Worm (Caenorhabditis elegans): ENCODE results near the gene T16G12.10.
A peak's percentile ranks its signal among the peaks of the same experiment; 100 is the strongest.

The T16G12.10 gene

DNA sequence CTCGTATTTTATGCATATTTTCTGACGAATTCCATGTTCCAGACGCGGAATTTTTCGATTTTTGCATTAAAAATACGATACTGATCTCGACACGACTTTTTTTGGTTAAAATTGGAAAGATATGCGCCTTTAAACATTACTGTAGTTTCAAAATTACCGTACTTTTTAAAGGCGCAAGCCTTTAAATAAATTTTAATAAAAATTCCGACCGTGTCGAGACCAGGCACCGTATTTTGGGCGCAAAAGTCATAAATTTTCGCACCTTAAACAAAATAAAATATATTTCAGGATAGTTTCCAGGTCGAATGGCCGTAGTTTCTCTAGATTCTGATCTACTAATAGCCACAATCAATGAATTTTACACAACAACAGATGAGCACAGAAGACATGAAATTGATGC, 13.3 kb upstream of the T16G12.10 start, which contains the start of gene T16G12.6:
T16G12.6 (plus strand) TSS at position 301 of the 400 bp plus-strand sequence.
- no peak for TF ChIP-seq saeg-2 (GFP tag; IDR thresholded peaks at IDR 0.05)
- no peak for TF ChIP-seq tra-1 (GFP tag; IDR thresholded peaks at IDR 0.05)
- no peak for TF ChIP-seq lin-29 (GFP tag; IDR thresholded peaks at IDR 0.05)
- no peak for TF ChIP-seq skn-1 (tag; optimal IDR thresholded peaks at IDR 0.05)
- TF ChIP-seq nhr-28 (tag; optimal IDR thresholded peaks at IDR 0.05) = no peak

DNA sequence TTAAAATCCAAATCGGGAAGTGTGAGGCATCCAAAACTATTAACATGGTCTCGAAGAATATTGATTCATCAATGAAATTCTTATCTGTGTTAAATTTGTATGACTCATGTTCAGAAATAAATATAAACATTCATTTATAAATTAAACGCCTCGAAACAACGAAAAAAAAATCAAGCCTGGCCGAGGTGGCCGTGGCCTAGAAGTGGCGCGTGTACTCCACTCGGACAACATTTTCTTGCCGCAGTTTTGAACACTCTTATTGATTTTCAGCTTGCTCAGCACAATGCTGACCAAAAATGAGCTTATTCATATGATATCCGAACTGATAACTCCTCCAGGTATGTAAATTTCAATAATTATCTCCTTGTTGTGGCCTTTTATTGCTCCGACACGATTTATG, 8.2 kb upstream of the T16G12.10 start, which contains the start of gene ekl-6:
ekl-6 (plus strand) TSS at position 265 of the 400 bp plus-strand sequence.
- TF ChIP-seq snpc-1.2 (GFP tag; IDR thresholded peaks at IDR 0.05) (no peak), lir-3 (tag; optimal IDR thresholded peaks at IDR 0.05) (no peak), hif-1 (tag; optimal IDR thresholded peaks at IDR 0.05) (no peak), ceh-20 (GFP tag; IDR thresholded peaks at IDR 0.05) (no peak), unc-39 (tag; optimal IDR thresholded peaks at IDR 0.05) (no peak), nhr-77 (tag; optimal IDR thresholded peaks at IDR 0.05) (no peak), zfp-2 (tag; optimal IDR thresholded peaks at IDR 0.05) (no peak), aly-2 (tag; optimal IDR thresholded peaks at IDR 0.05) (no peak), F26F4.8 (GFP tag; conservative IDR thresholded peaks at IDR 0.05) (no peak), T26A8.4 (GFP tag; IDR thresholded peaks at IDR 0.05) (no peak), jun-1 (tag; optimal IDR thresholded peaks at IDR 0.05) (no peak), attf-4 (tag; optimal IDR thresholded peaks at IDR 0.05) (no peak), php-3 (GFP tag; IDR thresholded peaks at IDR 0.05) (no peak), lin-38 (GFP tag; IDR thresholded peaks at IDR 0.05) (no peak), dmd-9 (GFP tag; IDR thresholded peaks at IDR 0.05) (peak; percentile 45; the same call in 1 of the 2 replicates), ama-1 (optimal IDR thresholded peaks at IDR 0.05) (no peak), daf-12 (tag; optimal IDR thresholded peaks at IDR 0.05) (no peak), R02D3.7 (tag; optimal IDR thresholded peaks at IDR 0.05) (no peak), Y48G9A.11 (GFP tag; IDR thresholded peaks at IDR 0.05) (no peak), ZK337.2 (GFP tag; IDR thresholded peaks at IDR 0.05) (peak; percentile 70), daf-16 (GFP tag; optimal IDR thresholded peaks at IDR 0.05) (no peak), daf-16 (tag; optimal IDR thresholded peaks at IDR 0.05) (no peak), Y75B8A.6 (GFP tag; IDR thresholded peaks at IDR 0.05) (no peak), madf-9 (GFP tag; conservative IDR thresholded peaks at IDR 0.05) (no peak), D1046.2 (GFP tag; IDR thresholded peaks at IDR 0.05) (no peak), pqm-1 (tag; optimal IDR thresholded peaks at IDR 0.05) (no peak), F10B5.3 (tag; optimal IDR thresholded peaks at IDR 0.05) (no peak), T20F7.1 (GFP tag; optimal IDR thresholded peaks at IDR 0.05) (no peak), madf-5 (GFP tag; IDR thresholded peaks at IDR 0.05) (no peak), saeg-2 (GFP tag; IDR thresholded peaks at IDR 0.05) (no peak), F44E2.7 (GFP tag; IDR thresholded peaks at IDR 0.05) (no peak), cey-2 (tag; optimal IDR thresholded peaks at IDR 0.05; ENCODE audit: borderline replicate concordance, insufficient read depth) (no peak), set-16 (GFP tag; IDR thresholded peaks at IDR 0.05) (no peak), dpl-1 (GFP tag; optimal IDR thresholded peaks at IDR 0.05) (peak; percentile 68), tra-1 (GFP tag; IDR thresholded peaks at IDR 0.05) (0 out of 2 replicates have a peak, but pooled peaks have one; percentile 5), lin-39 (tag; optimal IDR thresholded peaks at IDR 0.05) (no peak), nhr-237 (tag; optimal IDR thresholded peaks at IDR 0.05) (no peak), nhr-102 (tag; optimal IDR thresholded peaks at IDR 0.05) (no peak), unc-62 (GFP tag; optimal IDR thresholded peaks at IDR 0.05 in 1 of 2) (no peak), unc-62 (tag; optimal IDR thresholded peaks at IDR 0.05) (no peak), ztf-7 (tag; optimal IDR thresholded peaks at IDR 0.05) (no peak), Y5F2A.4 (GFP tag; optimal IDR thresholded peaks at IDR 0.05) (no peak), ceh-32 (tag; optimal IDR thresholded peaks at IDR 0.05; ENCODE audit: poor library complexity) (no peak), ceh-44 (GFP tag; IDR thresholded peaks at IDR 0.05) (peak; percentile 24; the same call in 1 of the 2 replicates), hlh-30 (tag; optimal IDR thresholded peaks at IDR 0.05; ENCODE audit: insufficient read depth) (no peak), mdt-29 (GFP tag; IDR thresholded peaks at IDR 0.05) (no peak), ctbp-1 (GFP tag; IDR thresholded peaks at IDR 0.05) (no peak), mxl-3 (GFP tag; optimal IDR thresholded peaks at IDR 0.05) (no peak)
